Fruit fly (Drosophila melanogaster): ENCODE data around the gene CG14853.

DNA sequence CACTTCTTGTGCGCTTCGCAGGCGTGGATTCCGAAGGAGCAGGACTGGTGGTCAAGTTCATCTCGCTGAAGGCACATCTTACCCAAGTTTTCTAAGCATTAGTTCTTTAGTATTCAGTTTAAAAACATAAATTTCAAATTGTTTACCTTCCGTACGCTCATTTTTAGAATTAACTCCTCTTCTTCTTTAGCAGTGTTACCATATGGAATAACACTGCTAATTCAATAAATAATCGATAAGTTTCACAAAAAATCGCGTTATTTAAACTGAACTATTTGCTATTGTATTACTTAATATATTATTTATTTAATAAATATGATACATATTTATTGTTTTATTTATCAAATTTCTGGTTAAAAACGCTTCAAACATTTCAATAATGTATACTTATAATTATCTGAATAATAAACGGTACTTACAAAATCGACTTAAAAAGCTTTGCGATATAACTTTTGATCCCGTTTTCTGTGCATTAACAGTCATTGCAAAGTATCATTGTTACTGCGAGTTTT lies 53.6 kb downstream of the CG14853 start, which contains the start of the genes Rad17 and BigH1:
- no peak for TF ChIP-seq CG1620 (GFP tag; optimal IDR thresholded peaks at IDR 0.05)
- no peak for TF ChIP-seq cnc (optimal IDR thresholded peaks at IDR 0.05)
- TF ChIP-seq CG7045 (GFP tag; optimal IDR thresholded peaks at IDR 0.05), result no peak
- TF ChIP-seq kay (GFP tag; ENCODE audit: borderline replicate concordance), result no peak
- TF ChIP-seq tj (GFP tag; optimal IDR thresholded peaks at IDR 0.05), result no peak
- peak; percentile 84 for TF ChIP-seq ovo (GFP tag; optimal IDR thresholded peaks at IDR 0.05)
- no peak for TF ChIP-seq CG11617 (GFP tag; optimal IDR thresholded peaks at IDR 0.05)
- TF ChIP-seq pad (GFP tag; optimal IDR thresholded peaks at IDR 0.05), result no peak
- no peak for TF ChIP-seq CG5204 (GFP tag; optimal IDR thresholded peaks at IDR 0.05)
- no peak for TF ChIP-seq Crg-1 (GFP tag; optimal IDR thresholded peaks at IDR 0.05)
- no peak for TF ChIP-seq Hr96 (GFP tag; optimal IDR thresholded peaks at IDR 0.05)
